Worm (Caenorhabditis elegans): ENCODE results near the gene mrg-1.

ce11 chrIII:12907218-12907617 is 32.8 kb upstream of the mrg-1 start:
- no peak for TF ChIP-seq snpc-4 (tag; optimal IDR thresholded peaks at IDR 0.05)
- no peak for TF ChIP-seq unc-62 (GFP tag; optimal IDR thresholded peaks at IDR 0.05)
- TF ChIP-seq unc-39 (tag; optimal IDR thresholded peaks at IDR 0.05) = no peak
- no peak for TF ChIP-seq ces-1 (GFP tag; optimal IDR thresholded peaks at IDR 0.05)
- TF ChIP-seq sem-2 (GFP tag; optimal IDR thresholded peaks at IDR 0.05) = no peak
